Worm (Caenorhabditis elegans) whole organism, L3 larva: Measurements from ENCODE around the gene ubxn-5.
A peak's percentile ranks its signal among the peaks of the same experiment; 100 is the strongest.

Experiments used
- aly-2 ChIP-seq: fragments of 150-350 bp; optimal IDR thresholded peaks from 2 replicates; lab custom pipeline; 2014; ENCODE audit warnings: missing biosample characterization, missing genetic modification characterization
- ama-1 ChIP-seq: fragments of 150-350 bp; optimal IDR thresholded peaks from 2 replicates; lab custom pipeline; 2018
- ceh-9 ChIP-seq: sonication (generic microtip); optimal IDR thresholded peaks from 2 replicates; lab custom pipeline; 2018; ENCODE audit warnings: missing biosample characterization, missing genetic modification characterization
- egl-27 ChIP-seq: sonication (generic microtip); optimal IDR thresholded peaks from 4 replicates; lab custom pipeline; 2017; ENCODE audit warnings: missing biosample characterization, missing genetic modification reagents, missing genetic modification characterization
- egl-5 ChIP-seq: fragments of 150-350 bp; optimal IDR thresholded peaks from 2 replicates; lab custom pipeline; 2017; ENCODE audit warnings: missing biosample characterization, missing genetic modification reagents, missing genetic modification characterization, inconsistent platforms
- elt-1 ChIP-seq: fragments of 150-350 bp; optimal IDR thresholded peaks from 2 replicates; lab custom pipeline; 2014; ENCODE audit warnings: missing biosample characterization, missing genetic modification characterization
- elt-2 ChIP-seq: sonication (generic microtip); optimal IDR thresholded peaks from 2 replicates; lab custom pipeline; 2016; ENCODE audit warnings: missing genetic modification reagents, mild to moderate bottlenecking, missing genetic modification characterization, missing compliant biosample characterization
- elt-3 ChIP-seq, 3 experiments: fragments of 150-350 bp in 1 of 3; sonication (generic microtip) in 2 of 3; optimal IDR thresholded peaks; 2 replicates in 2 of 3; 4 replicates in 1 of 3; lab custom pipeline; 2014 to 2017; ENCODE audit warnings: missing biosample characterization in 3 of 3, missing genetic modification characterization in 3 of 3
- fkh-10 ChIP-seq: sonication (generic microtip); optimal IDR thresholded peaks from 2 replicates; lab custom pipeline; 2017; ENCODE audit warnings: missing biosample characterization, missing genetic modification reagents, missing genetic modification characterization
- hmg-11 ChIP-seq: sonication (generic microtip); optimal IDR thresholded peaks from 2 replicates; lab custom pipeline; 2016; ENCODE audit warnings: missing genetic modification characterization, missing compliant biosample characterization
- jun-1 ChIP-seq: fragments of 150-350 bp; optimal IDR thresholded peaks from 2 replicates; lab custom pipeline; 2014; ENCODE audit warnings: missing biosample characterization, missing genetic modification reagents, missing genetic modification characterization
- lin-39 ChIP-seq: fragments of 150-350 bp; optimal IDR thresholded peaks from 2 replicates; lab custom pipeline; 2018; ENCODE audit warnings: missing biosample characterization, missing genetic modification reagents, missing genetic modification characterization
- mdl-1 ChIP-seq: fragments of 150-350 bp; optimal IDR thresholded peaks from 2 replicates; lab custom pipeline; 2014; ENCODE audit warnings: missing biosample characterization, missing genetic modification characterization
- nfya-1 ChIP-seq: sonication (generic microtip); optimal IDR thresholded peaks from 2 replicates; lab custom pipeline; 2017; ENCODE audit warnings: missing genetic modification characterization, mild to moderate bottlenecking, missing compliant biosample characterization, antibody characterized with exemption, moderate library complexity; ENCODE audit not compliant: insufficient read depth
- nhr-11 ChIP-seq: fragments of 150-350 bp; optimal IDR thresholded peaks from 2 replicates; lab custom pipeline; 2014; ENCODE audit warnings: missing biosample characterization, missing genetic modification characterization
- nhr-12 ChIP-seq: fragments of 150-350 bp; optimal IDR thresholded peaks from 2 replicates; lab custom pipeline; 2014; ENCODE audit warnings: missing biosample characterization, missing genetic modification characterization
- nhr-23 ChIP-seq: fragments of 150-350 bp; optimal IDR thresholded peaks from 2 replicates; lab custom pipeline; 2014; ENCODE audit warnings: missing biosample characterization, missing genetic modification reagents, missing genetic modification characterization
- nhr-237 ChIP-seq: fragments of 150-350 bp; optimal IDR thresholded peaks from 2 replicates; lab custom pipeline; 2014; ENCODE audit warnings: missing biosample characterization, missing genetic modification characterization
- nhr-25 ChIP-seq: sonication (generic microtip); optimal IDR thresholded peaks from 2 replicates; lab custom pipeline; 2017; ENCODE audit warnings: missing biosample characterization, missing genetic modification characterization
- nhr-28 ChIP-seq: fragments of 150-350 bp; optimal IDR thresholded peaks from 2 replicates; lab custom pipeline; 2014; ENCODE audit warnings: missing biosample characterization, missing genetic modification characterization
- nhr-43 ChIP-seq: sonication (generic microtip); optimal IDR thresholded peaks from 2 replicates; lab custom pipeline; 2016; ENCODE audit warnings: mild to moderate bottlenecking, missing genetic modification characterization, missing compliant biosample characterization; ENCODE audit not compliant: poor library complexity, severe bottlenecking
- nhr-67 ChIP-seq: fragments of 150-350 bp; optimal IDR thresholded peaks from 2 replicates; lab custom pipeline; 2014; ENCODE audit warnings: missing biosample characterization, missing genetic modification characterization
- nhr-77 ChIP-seq: fragments of 150-350 bp; optimal IDR thresholded peaks from 2 replicates; lab custom pipeline; 2014; ENCODE audit warnings: missing biosample characterization, missing genetic modification characterization
- pha-4 ChIP-seq: fragments of 150-350 bp; optimal IDR thresholded peaks from 2 replicates; lab custom pipeline; 2014; ENCODE audit warnings: missing biosample characterization, missing genetic modification reagents, missing genetic modification characterization
- pqm-1 ChIP-seq: fragments of 150-350 bp; optimal IDR thresholded peaks from 2 replicates; lab custom pipeline; 2017; ENCODE audit warnings: missing biosample characterization, missing genetic modification characterization, inconsistent platforms
- sea-2 ChIP-seq: fragments of 150-350 bp; sonication (generic microtip); optimal IDR thresholded peaks from 4 replicates; lab custom pipeline; 2014; ENCODE audit warnings: missing biosample characterization, missing genetic modification reagents, missing genetic modification characterization
- snpc-4 ChIP-seq: fragments of 150-350 bp; optimal IDR thresholded peaks from 2 replicates; lab custom pipeline; 2014; ENCODE audit warnings: missing biosample characterization, missing genetic modification characterization
- zag-1 ChIP-seq: fragments of 150-350 bp; optimal IDR thresholded peaks from 2 replicates; lab custom pipeline; 2014; ENCODE audit warnings: missing biosample characterization, missing genetic modification characterization

Gene ubxn-5

ce11 chrII:10231874-10232273 is 2.4 kb downstream of the ubxn-5 start:
- TF ChIP-seq elt-2 (peak; percentile 60), pha-4 (tag; lab: Kevin White, UChicago) (peak; percentile 15), lin-39 (tag; lab: Kevin White, UChicago) (no peak)

- TF ChIP-seq jun-1 (tag; lab: Kevin White, UChicago) (no peak), nhr-77 (tag; lab: Kevin White, UChicago) (no peak), nhr-12 (tag; lab: Kevin White, UChicago) (no peak)
Measured at ce11 chrII:10230972-10231371, 3.3 kb downstream of the ubxn-5 start, which contains the start of gene T01E8.8. T01E8.8 (plus strand) TSS chrII:10231272.

ce11 chrII:10227030-10227429 is 7.3 kb downstream of the ubxn-5 start, which contains the start of gene srh-135:
srh-135 (minus strand) TSS chrII:10227130.
- TF ChIP-seq hmg-11 (tag; lab: Kevin White, UChicago) = no peak

ce11 chrII:10222577-10222976 is 11.7 kb downstream of the ubxn-5 start, which contains the start of gene plc-3:
plc-3 (plus strand) TSS chrII:10222877.
- no peak for TF ChIP-seq nhr-43 (tag; lab: Kevin White, UChicago)
- TF ChIP-seq elt-1 (tag; lab: Kevin White, UChicago) = no peak
- no peak for TF ChIP-seq nhr-67 (tag; lab: Kevin White, UChicago)
- no peak for TF ChIP-seq hmg-11 (tag; lab: Kevin White, UChicago)
- TF ChIP-seq elt-2 = no peak
- TF ChIP-seq fkh-10 (GFP tag; lab: Kevin White, UChicago) = no peak

ce11 chrII:10221627-10222026 is 12.7 kb downstream of the ubxn-5 start:
- no peak for TF ChIP-seq nhr-43 (tag; lab: Kevin White, UChicago)
- TF ChIP-seq nhr-12 (tag; lab: Kevin White, UChicago) = no peak
- peak; percentile 83 for TF ChIP-seq elt-2
- TF ChIP-seq egl-5 = no peak
- peak; percentile 35 for TF ChIP-seq pha-4 (tag; lab: Kevin White, UChicago)
- peak; percentile 76 for TF ChIP-seq pqm-1
- TF ChIP-seq, all 47 proteins: peak for 3

ce11 chrII:10220631-10221030 is 13.7 kb downstream of the ubxn-5 start:
- no peak for TF ChIP-seq egl-27 (tag; lab: Kevin White, UChicago)
- peak; percentile 3 for TF ChIP-seq nhr-43 (tag; lab: Kevin White, UChicago)
- peak; percentile 43 for TF ChIP-seq nhr-23 (tag; lab: Kevin White, UChicago)
- peak; percentile 62 for TF ChIP-seq pha-4 (tag; lab: Kevin White, UChicago)
- TF ChIP-seq nhr-25 (tag; lab: Kevin White, UChicago) = peak; percentile 64
- TF ChIP-seq, all 47 proteins: peak for 4

ce11 chrII:10218171-10218570 is 16.1 kb downstream of the ubxn-5 start, which contains the start of gene ref-1:
ref-1 (plus strand) TSS chrII:10218471.
- TF ChIP-seq zag-1 (tag; lab: Kevin White, UChicago) (no peak), nhr-237 (tag; lab: Kevin White, UChicago) (no peak), elt-3 (tag; optimal IDR thresholded peaks at IDR 0.05; lab: Kevin White, UChicago) (no peak), sea-2 (GFP tag; lab: Kevin White, UChicago) (no peak), aly-2 (tag; lab: Kevin White, UChicago) (no peak), nhr-67 (tag; lab: Kevin White, UChicago) (no peak), ceh-9 (tag; lab: Kevin White, UChicago) (no peak), nfya-1 (tag; lab: Kevin White, UChicago) (no peak), mdl-1 (tag; lab: Kevin White, UChicago) (no peak), jun-1 (tag; lab: Kevin White, UChicago) (no peak), nhr-28 (tag; lab: Kevin White, UChicago) (no peak)

- TF ChIP-seq nhr-77 (tag; lab: Kevin White, UChicago) (no peak), nhr-11 (tag; lab: Kevin White, UChicago) (no peak), snpc-4 (tag; lab: Kevin White, UChicago) (no peak), ama-1 (lab: Kevin White, UChicago) (no peak), nhr-43 (tag; lab: Kevin White, UChicago) (no peak)
Measured at ce11 chrII:10206425-10206824, 27.9 kb downstream of the ubxn-5 start, which contains the start of gene T01E8.1. T01E8.1 (plus strand) TSS chrII:10206725.
